Worm (Caenorhabditis elegans) whole organism, L2 larva: ENCODE measurements around the gene Y40H4A.2.

Experiments
- ZK546.5 ChIP-seq: sonication (generic microtip); optimal IDR thresholded peaks from 2 replicates; lab custom pipeline; 2017; ENCODE audit warnings: missing biosample characterization, missing genetic modification characterization
- aly-2 ChIP-seq: fragments of 150-350 bp; optimal IDR thresholded peaks from 2 replicates; lab custom pipeline; 2014; ENCODE audit warnings: missing biosample characterization, missing genetic modification characterization
- lin-13 ChIP-seq: fragments of 150-350 bp; optimal IDR thresholded peaks from 2 replicates; lab custom pipeline; 2014; ENCODE audit warnings: missing biosample characterization, missing genetic modification reagents, missing genetic modification characterization
- lsy-2 ChIP-seq, 2 experiments: fragments of 150-350 bp in 1 of 2; sonication (generic microtip) in 1 of 2; optimal IDR thresholded peaks; 2 replicates each; lab custom pipeline; 2014 to 2017; ENCODE audit warnings: missing biosample characterization in 2 of 2, missing genetic modification characterization in 2 of 2
- mbf-1 ChIP-seq: sonication (generic microtip); optimal IDR thresholded peaks from 2 replicates; lab custom pipeline; 2017; ENCODE audit warnings: missing biosample characterization, missing genetic modification characterization
- nhr-11 ChIP-seq: fragments of 150-350 bp; optimal IDR thresholded peaks from 2 replicates; lab custom pipeline; 2014; ENCODE audit warnings: missing biosample characterization, missing genetic modification characterization
- nhr-77 ChIP-seq: fragments of 150-350 bp; optimal IDR thresholded peaks from 2 replicates; lab custom pipeline; 2014; ENCODE audit warnings: missing biosample characterization, missing genetic modification characterization
- unc-39 ChIP-seq: fragments of 150-350 bp; optimal IDR thresholded peaks from 2 replicates; lab custom pipeline; 2014; ENCODE audit warnings: missing biosample characterization, missing genetic modification characterization
- unc-62 ChIP-seq: fragments of 150-350 bp; optimal IDR thresholded peaks from 2 replicates; lab custom pipeline; 2014; ENCODE audit warnings: missing biosample characterization, missing genetic modification reagents, missing genetic modification characterization
- zag-1 ChIP-seq: fragments of 150-350 bp; optimal IDR thresholded peaks from 2 replicates; lab custom pipeline; 2014; ENCODE audit warnings: missing biosample characterization, missing genetic modification characterization
- ztf-11 ChIP-seq: sonication (generic microtip); optimal IDR thresholded peaks from 2 replicates; lab custom pipeline; 2017; ENCODE audit warnings: missing biosample characterization, missing genetic modification characterization

DNA sequence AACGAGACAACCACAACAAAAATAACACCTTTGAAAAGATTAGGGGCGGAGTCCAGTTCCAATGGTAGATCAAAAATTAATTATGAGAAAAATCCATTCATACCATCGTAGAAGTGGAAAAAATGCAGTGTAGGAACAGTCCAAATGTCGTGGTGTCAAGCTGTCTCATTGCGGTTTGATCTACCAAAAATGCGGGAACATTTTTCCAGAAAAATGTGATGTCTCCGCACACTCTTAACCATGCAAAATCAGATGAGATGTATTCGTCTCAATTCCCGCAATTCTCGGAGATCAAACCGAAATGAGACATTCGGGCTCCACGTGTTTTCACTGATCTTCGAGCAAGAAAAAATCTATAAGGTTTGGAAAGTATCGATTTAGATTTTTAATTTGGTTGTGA, 8.9 kb upstream of the Y40H4A.2 start:
- TF ChIP-seq lsy-2 (tag; optimal IDR thresholded peaks at IDR 0.05; lab: Kevin White, UChicago) (no peak), ZK546.5 (tag; lab: Kevin White, UChicago) (no peak), zag-1 (tag; lab: Kevin White, UChicago) (no peak), unc-39 (tag; lab: Kevin White, UChicago) (no peak), nhr-11 (no peak), aly-2 (tag; lab: Kevin White, UChicago) (no peak), unc-62 (no peak), lin-13 (no peak), nhr-77 (tag; lab: Kevin White, UChicago) (no peak), mbf-1 (no peak), ztf-11 (tag; lab: Kevin White, UChicago) (no peak)
